Worm (Caenorhabditis elegans): ENCODE measurements around the gene spat-3.

DNA sequence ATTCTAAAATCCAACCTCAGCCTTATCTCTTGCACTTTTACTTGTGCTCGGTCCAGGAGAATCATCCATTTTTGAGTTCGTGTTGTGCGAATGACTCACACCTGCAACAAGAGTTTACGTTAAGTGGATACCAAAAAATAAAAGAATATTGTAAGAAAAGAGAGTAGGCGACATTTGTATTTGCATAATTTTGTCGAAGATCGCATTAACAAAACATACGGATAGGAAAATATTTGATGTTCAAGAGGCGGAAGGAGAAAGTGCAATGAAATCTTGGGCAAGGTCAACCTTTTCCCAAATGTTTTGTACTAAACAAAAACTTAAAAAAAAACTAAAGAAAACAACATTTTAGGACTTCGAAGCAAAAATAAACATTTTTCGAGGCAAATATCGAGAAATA is at the start of gene spat-3:
- TF ChIP-seq hlh-1 (tag; optimal IDR thresholded peaks at IDR 0.05) (no peak), unc-120 (tag; optimal IDR thresholded peaks at IDR 0.05; ENCODE audit: poor library complexity, severe bottlenecking) (no peak), ztf-11 (tag; optimal IDR thresholded peaks at IDR 0.05) (no peak), nhr-76 (tag; optimal IDR thresholded peaks at IDR 0.05) (no peak)
